Fruit fly (Drosophila melanogaster) whole organism, embryonic: ENCODE measurements around the gene mthl14.

Source experiments
- Blimp-1 ChIP-seq: fragments of 200-800 bp; sonication (Bioruptor generic); optimal IDR thresholded peaks from 3 replicates; lab custom pipeline; 2018; ENCODE audit warnings: missing biosample characterization, missing genetic modification characterization, mild to moderate bottlenecking, moderate library complexity, missing genetic modification reagents
- BtbVII ChIP-seq: fragments of 200-800 bp; sonication (Bioruptor generic); optimal IDR thresholded peaks from 3 replicates; lab custom pipeline; 2017; ENCODE audit warnings: missing biosample characterization, mild to moderate bottlenecking, missing genetic modification characterization
- CG11696 ChIP-seq: fragments of 200-800 bp; sonication (Bioruptor generic); IDR thresholded peaks from 2 replicates; pipeline ENCODE4 v1.3.6; 2022; ENCODE audit warnings: missing biosample characterization, missing genetic modification characterization
- CG12104 ChIP-seq: fragments of 200-800 bp; sonication (Bioruptor generic); optimal IDR thresholded peaks from 3 replicates; lab custom pipeline; 2016; ENCODE audit warnings: missing biosample characterization, missing genetic modification characterization
- CG13296 ChIP-seq: fragments of 200-800 bp; sonication (Bioruptor generic); optimal IDR thresholded peaks from 3 replicates; lab custom pipeline; 2018; ENCODE audit warnings: missing biosample characterization, mild to moderate bottlenecking, missing genetic modification characterization
- CG13775 ChIP-seq: fragments of 200-800 bp; sonication (Bioruptor generic); optimal IDR thresholded peaks from 3 replicates; lab custom pipeline; 2017; ENCODE audit warnings: missing biosample characterization, mild to moderate bottlenecking, missing genetic modification characterization
- CG14860 ChIP-seq: fragments of 200-800 bp; sonication (Bioruptor generic); IDR thresholded peaks from 3 replicates; pipeline ENCODE4 v1.3.6; 2022; ENCODE audit warnings: missing biosample characterization, missing genetic modification characterization; ENCODE audit not compliant: partially characterized antibody
- CG2116 ChIP-seq: fragments of 200-800 bp; sonication (Bioruptor generic); optimal IDR thresholded peaks from 3 replicates; lab custom pipeline; 2018; ENCODE audit warnings: missing biosample characterization, mild to moderate bottlenecking, missing genetic modification characterization
- CG2129 ChIP-seq: fragments of 200-800 bp; sonication (Bioruptor generic); IDR thresholded peaks from 2 replicates; pipeline ENCODE4 v1.3.6; 2022; ENCODE audit warnings: missing biosample characterization, missing genetic modification characterization; ENCODE audit not compliant: partially characterized antibody
- CG2875 ChIP-seq: fragments of 200-800 bp; sonication (Bioruptor generic); optimal IDR thresholded peaks from 2 replicates; lab custom pipeline; 2017; ENCODE audit warnings: missing biosample characterization, mild to moderate bottlenecking, missing genetic modification characterization, missing genetic modification reagents
- CG30403 ChIP-seq: fragments of 200-800 bp; sonication (Bioruptor generic); optimal IDR thresholded peaks from 3 replicates; lab custom pipeline; 2016; ENCODE audit warnings: missing biosample characterization, missing genetic modification characterization
- CG31224 ChIP-seq: fragments of 200-800 bp; sonication (Bioruptor generic); IDR thresholded peaks from 2 replicates; pipeline ENCODE4 v1.3.6; 2022; ENCODE audit warnings: missing biosample characterization, missing genetic modification characterization
- CG34422 ChIP-seq: fragments of 200-800 bp; sonication (Bioruptor generic); IDR thresholded peaks from 3 replicates; pipeline ENCODE4 v1.3.6; 2022; ENCODE audit warnings: missing biosample characterization, missing genetic modification characterization
- CG6689 ChIP-seq: fragments of 200-800 bp; sonication (Bioruptor generic); IDR thresholded peaks from 2 replicates; pipeline ENCODE4 v1.3.6; 2022; ENCODE audit warnings: missing biosample characterization, missing genetic modification characterization
- CG8089 ChIP-seq: fragments of 200-800 bp; sonication (Bioruptor generic); optimal IDR thresholded peaks from 3 replicates; lab custom pipeline; 2016; ENCODE audit warnings: missing biosample characterization, missing genetic modification characterization
- CrebB ChIP-seq: fragments of 200-800 bp; sonication (Bioruptor generic); optimal IDR thresholded peaks from 3 replicates; lab custom pipeline; 2018; ENCODE audit warnings: missing biosample characterization, mild to moderate bottlenecking, missing genetic modification characterization
- Dip2 ChIP-seq: fragments of 200-800 bp; sonication (Bioruptor generic); IDR thresholded peaks from 2 replicates; pipeline ENCODE4 v1.3.6; 2022; ENCODE audit warnings: missing biosample characterization, missing genetic modification characterization
- Doc2 ChIP-seq: fragments of 200-800 bp; sonication (Bioruptor generic); IDR thresholded peaks from 2 replicates; pipeline ENCODE4 v1.3.6; 2022; ENCODE audit warnings: missing biosample characterization, missing genetic modification characterization
- Dp ChIP-seq: fragments of 200-800 bp; sonication (Bioruptor generic); optimal IDR thresholded peaks from 2 replicates; lab custom pipeline; 2018; ENCODE audit warnings: missing biosample characterization, mild to moderate bottlenecking, missing genetic modification characterization, moderate library complexity
- Dref ChIP-seq: fragments of 200-800 bp; sonication (Bioruptor generic); IDR thresholded peaks from 2 replicates; pipeline ENCODE4 v1.3.6; 2022; ENCODE audit warnings: missing biosample characterization, missing genetic modification characterization
- ERR ChIP-seq: fragments of 200-800 bp; sonication (Bioruptor generic); optimal IDR thresholded peaks from 2 replicates; lab custom pipeline; 2016; ENCODE audit warnings: missing biosample characterization, missing genetic modification characterization
- H2.0 ChIP-seq: fragments of 200-800 bp; sonication (Bioruptor generic); IDR thresholded peaks from 2 replicates; pipeline ENCODE4 v1.3.6; 2022; ENCODE audit warnings: missing biosample characterization, missing genetic modification characterization
- Hand ChIP-seq: fragments of 200-800 bp; sonication (Bioruptor generic); optimal IDR thresholded peaks from 2 replicates; lab custom pipeline; 2017; ENCODE audit warnings: mild to moderate bottlenecking, missing biosample characterization, missing genetic modification reagents, missing genetic modification characterization
- Kr ChIP-seq: fragments of 200-800 bp; sonication (Bioruptor generic); optimal IDR thresholded peaks from 2 replicates; lab custom pipeline; 2017; ENCODE audit warnings: missing biosample characterization, mild to moderate bottlenecking, missing genetic modification characterization
- MESR4 ChIP-seq: fragments of 200-800 bp; sonication (Bioruptor generic); optimal IDR thresholded peaks from 2 replicates; lab custom pipeline; 2018; ENCODE audit warnings: missing biosample characterization, mild to moderate bottlenecking, missing genetic modification characterization, moderate library complexity
- Med ChIP-seq: fragments of 200-800 bp; sonication (Bioruptor generic); peaks from one replicate; lab custom pipeline; 2016; ENCODE audit warnings: missing biosample characterization, missing genetic modification characterization, mild to moderate bottlenecking, inconsistent platforms, moderate library complexity
- NFAT ChIP-seq: fragments of 200-800 bp; sonication (Bioruptor generic); IDR thresholded peaks from 2 replicates; pipeline ENCODE4 v1.3.6; 2022; ENCODE audit warnings: missing biosample characterization, missing genetic modification characterization
- Oaz ChIP-seq: fragments of 200-800 bp; sonication (Bioruptor generic); IDR thresholded peaks from 2 replicates; pipeline ENCODE4 v1.3.6; 2022; ENCODE audit warnings: missing biosample characterization, missing genetic modification characterization
- Opbp ChIP-seq: fragments of 200-800 bp; sonication (Bioruptor generic); IDR thresholded peaks from 3 replicates; pipeline ENCODE4 v1.3.6; 2022; ENCODE audit warnings: missing biosample characterization, missing genetic modification characterization; ENCODE audit not compliant: partially characterized antibody
- Sox100B ChIP-seq: fragments of 200-800 bp; sonication (Bioruptor generic); optimal IDR thresholded peaks from 3 replicates; lab custom pipeline; 2018; ENCODE audit warnings: missing biosample characterization, mild to moderate bottlenecking, missing genetic modification characterization
- YL-1 ChIP-seq: fragments of 200-800 bp; sonication (Bioruptor generic); optimal IDR thresholded peaks from 3 replicates; lab custom pipeline; 2017; ENCODE audit warnings: missing biosample characterization, mild to moderate bottlenecking, missing genetic modification characterization
- amos ChIP-seq: fragments of 200-800 bp; sonication (Bioruptor generic); IDR thresholded peaks from 2 replicates; pipeline ENCODE4 v1.3.6; 2022; ENCODE audit warnings: missing biosample characterization, missing genetic modification characterization; ENCODE audit not compliant: partially characterized antibody
- bigmax ChIP-seq: fragments of 200-800 bp; sonication (Bioruptor generic); optimal IDR thresholded peaks from 2 replicates; lab custom pipeline; 2018; ENCODE audit warnings: missing biosample characterization, mild to moderate bottlenecking, missing genetic modification characterization
- cad ChIP-seq: fragments of >200 bp; optimal IDR thresholded peaks from 2 replicates; lab custom pipeline; 2017; ENCODE audit warnings: missing biosample characterization, missing genetic modification characterization
- ci ChIP-seq: fragments of 200-800 bp; sonication (Bioruptor generic); IDR thresholded peaks from 3 replicates; pipeline ENCODE4 v1.3.6; 2022; ENCODE audit warnings: missing biosample characterization, missing genetic modification characterization
- eyg ChIP-seq: fragments of 200-800 bp; sonication (Bioruptor generic); optimal IDR thresholded peaks from 3 replicates; lab custom pipeline; 2016; ENCODE audit warnings: missing biosample characterization, missing genetic modification characterization
- gce ChIP-seq: fragments of 200-800 bp; sonication (Bioruptor generic); IDR thresholded peaks from 3 replicates; pipeline ENCODE4 v1.3.6; 2022; ENCODE audit warnings: missing biosample characterization, missing genetic modification characterization
- hkb ChIP-seq, 2 experiments: fragments of 200-800 bp in 1 of 2; fragments of >200 bp in 1 of 2; sonication (Bioruptor generic) in 1 of 2; IDR thresholded peaks in 1 of 2; optimal IDR thresholded peaks in 1 of 2; 2 replicates each; pipeline versions ENCODE4 v1.3.6 to Lab custom; 2017 to 2022; ENCODE audit warnings: missing biosample characterization in 1 of 2, missing genetic modification characterization in 1 of 2
- insv ChIP-seq, 2 experiments: fragments of 200-800 bp; sonication (Bioruptor generic); optimal IDR thresholded peaks; 3 replicates each; lab custom pipeline; 2016 to 2018; ENCODE audit warnings: missing biosample characterization in 2 of 2, missing genetic modification characterization in 2 of 2
- kah ChIP-seq: fragments of 200-800 bp; sonication (Bioruptor generic); optimal IDR thresholded peaks from 2 replicates; lab custom pipeline; 2018; ENCODE audit warnings: missing biosample characterization, mild to moderate bottlenecking, missing genetic modification characterization
- kni ChIP-seq: fragments of 200-800 bp; sonication (Bioruptor generic); optimal IDR thresholded peaks from 3 replicates; lab custom pipeline; 2017; ENCODE audit warnings: mild to moderate bottlenecking, missing biosample characterization, missing genetic modification reagents, missing genetic modification characterization
- nmo ChIP-seq: fragments of 200-800 bp; sonication (Bioruptor generic); optimal IDR thresholded peaks from 2 replicates; lab custom pipeline; 2018; ENCODE audit warnings: missing biosample characterization, mild to moderate bottlenecking, missing genetic modification characterization, moderate library complexity
- otp ChIP-seq: fragments of 200-800 bp; sonication (Bioruptor generic); IDR thresholded peaks from 3 replicates; pipeline ENCODE4, ENCODE4 v1.3.6; 2022; ENCODE audit warnings: missing biosample characterization, missing genetic modification characterization
- slp2 ChIP-seq: fragments of 200-800 bp; sonication (Bioruptor generic); optimal IDR thresholded peaks from 2 replicates; lab custom pipeline; 2016; ENCODE audit warnings: missing biosample characterization, missing genetic modification characterization
- tll ChIP-seq, 2 experiments: fragments of 200-800 bp in 1 of 2; fragments of >200 bp in 1 of 2; sonication (Bioruptor generic) in 1 of 2; optimal IDR thresholded peaks; 2 replicates each; lab custom pipeline; 2017 to 2019; ENCODE audit warnings: missing biosample characterization in 2 of 2, missing genetic modification characterization in 2 of 2, mild to moderate bottlenecking in 1 of 2, moderate library complexity in 1 of 2

Gene mthl14

DNA sequence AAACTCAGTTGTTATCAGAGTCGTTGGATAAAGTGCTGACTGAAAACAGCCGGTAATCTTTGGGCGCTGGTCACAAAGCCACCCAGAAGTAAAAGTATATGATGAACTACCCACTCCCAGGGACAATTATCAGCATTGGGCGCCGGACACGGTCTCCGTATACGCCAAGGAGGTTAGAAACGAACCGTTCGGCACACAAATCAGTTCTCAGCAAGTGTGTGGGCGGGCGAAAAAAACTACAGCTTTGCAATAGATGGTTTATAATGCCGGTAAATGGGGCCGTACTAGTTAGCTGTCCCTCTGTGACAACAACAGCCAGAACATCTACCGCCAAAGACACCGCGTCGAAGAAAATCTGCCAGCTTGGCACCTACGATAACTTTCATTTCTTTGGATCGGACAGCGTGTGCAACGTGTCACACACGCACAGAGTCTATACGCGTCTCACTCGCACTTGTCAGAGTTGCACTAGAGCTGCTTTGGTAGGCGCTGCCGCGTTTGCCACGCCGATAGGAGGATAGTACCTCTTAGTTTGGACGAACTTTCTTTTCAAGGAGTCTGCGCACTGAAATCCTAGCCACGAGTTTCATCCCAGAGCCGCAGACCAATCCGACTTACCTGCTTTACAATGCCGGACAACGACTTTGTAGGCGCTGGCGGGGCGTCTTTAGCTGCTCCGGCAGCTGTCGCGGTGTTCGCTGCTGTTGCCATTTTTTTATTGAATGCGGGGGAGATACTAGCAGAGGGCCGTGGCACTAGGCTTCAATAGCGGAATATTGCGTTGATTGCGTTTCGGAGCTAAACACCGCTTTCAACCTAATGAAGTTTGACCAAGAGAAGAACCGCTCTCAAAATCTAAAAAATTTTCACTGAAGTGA lies 16.4 kb downstream of the mthl14 start (continued):
- no peak for TF ChIP-seq ERR (GFP tag; lab: Kevin White, UChicago)
- TF ChIP-seq gce (GFP tag; lab: Robert Waterston, UW), result 0 out of 3 replicates have a peak, but pooled peaks have one; percentile 42
- TF ChIP-seq BtbVII, result no peak
- TF ChIP-seq Kr (GFP tag; lab: Kevin White, UChicago), result no peak
- no peak for TF ChIP-seq kni (GFP tag; lab: Kevin White, UChicago)
- peak; percentile 39 for TF ChIP-seq YL-1 (GFP tag; lab: Kevin White, UChicago)
- TF ChIP-seq CG2129 (GFP tag; lab: Robert Waterston, UW), result no peak
- no peak for TF ChIP-seq CG13296 (GFP tag; lab: Kevin White, UChicago)
- TF ChIP-seq Dref (GFP tag; lab: Robert Waterston, UW), result peak; percentile 42; the same call in 1 of the 2 replicates
- TF ChIP-seq Sox100B (GFP tag; lab: Kevin White, UChicago), result no peak
- TF ChIP-seq bigmax (GFP tag; lab: Kevin White, UChicago), result peak; percentile 93
- TF ChIP-seq MESR4 (GFP tag; lab: Kevin White, UChicago), result peak; percentile 70
- TF ChIP-seq Blimp-1 (GFP tag; lab: Kevin White, UChicago), result peak; percentile 45
- peak; percentile 61 for TF ChIP-seq Med
- TF ChIP-seq Hand (GFP tag; lab: Kevin White, UChicago), result peak; percentile 52
- no peak for TF ChIP-seq CG30403 (GFP tag; lab: Kevin White, UChicago)
- peak; percentile 37 for TF ChIP-seq CG2116
- peak; percentile 63; the same call in 2 of the 3 replicates for TF ChIP-seq CG34422
- TF ChIP-seq amos (GFP tag; lab: Robert Waterston, UW), result peak; percentile 5; the same call in 1 of the 2 replicates
- TF ChIP-seq H2.0 (GFP tag; lab: Robert Waterston, UW), result no peak
- TF ChIP-seq ci (GFP tag; lab: Robert Waterston, UW), result peak; percentile 41; the same call in 2 of the 3 replicates
- TF ChIP-seq Opbp (GFP tag; lab: Robert Waterston, UW), result peak; percentile 19; the same call in 1 of the 3 replicates

DNA sequence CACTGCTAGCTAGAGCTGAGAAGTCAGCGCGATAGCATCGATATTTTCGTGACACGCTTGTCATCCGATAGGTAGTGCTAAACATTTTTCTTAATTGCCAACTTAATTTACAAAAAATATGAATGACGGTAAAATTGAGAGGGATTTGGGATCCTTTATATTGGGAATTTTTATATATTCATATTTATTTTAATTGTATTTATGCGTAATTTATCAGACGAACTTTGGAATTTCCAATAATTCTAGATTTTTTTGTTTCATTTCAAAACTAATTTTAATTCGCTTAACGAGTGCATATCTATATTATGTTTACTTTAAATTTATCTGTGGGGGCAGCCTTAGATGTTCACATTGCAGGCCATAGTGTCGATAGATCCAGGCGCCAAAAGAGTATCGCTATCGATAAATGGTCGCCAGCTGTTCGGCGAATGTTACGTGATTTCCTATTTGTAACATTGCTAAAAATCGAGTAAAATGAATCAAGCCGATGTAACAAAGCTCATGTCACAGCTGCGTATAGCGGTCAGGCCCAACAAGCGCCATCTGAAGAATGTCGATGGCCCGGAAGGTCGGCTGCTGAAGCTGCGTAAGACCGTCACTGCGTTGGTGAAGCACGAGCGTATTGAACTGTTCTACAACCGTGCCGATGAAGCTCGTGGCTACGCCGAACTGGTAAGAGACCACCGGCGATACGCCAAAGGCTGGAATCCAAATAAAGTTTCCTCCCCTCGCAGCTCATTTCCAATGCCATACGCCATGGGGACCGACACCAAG lies 17.3 kb downstream of the mthl14 start, which contains the start of the genes Tudor-SN and mRpL17:
TSS of gene Tudor-SN (minus strand) at position 3 of the 774 bp plus-strand sequence.
TSS of gene mRpL17 (plus strand) at position 402 of the 774 bp plus-strand sequence.
- TF ChIP-seq Doc2 (GFP tag; lab: Robert Waterston, UW) (no peak), Dp (GFP tag; lab: Kevin White, UChicago) (peak; percentile 53), CG6689 (GFP tag; lab: Robert Waterston, UW) (0 out of 2 replicates have a peak, but pooled peaks have one; percentile 7), slp2 (no peak), NFAT (peak; percentile 66; the same call in 1 of the 2 replicates), Dip2 (no peak), otp (GFP tag; lab: Robert Waterston, UW) (no peak), CG14860 (GFP tag; lab: Robert Waterston, UW) (peak; percentile 97), insv (GFP tag; optimal IDR thresholded peaks at IDR 0.05; lab: Kevin White, UChicago) (no peak), CG8089 (no peak), CG31224 (no peak), kah (GFP tag; lab: Kevin White, UChicago) (no peak), cad (GFP tag; lab: Kevin White, UChicago) (no peak), hkb (optimal IDR thresholded peaks at IDR 0.05; lab: Kevin White, UChicago) (no peak), hkb (GFP tag; IDR thresholded peaks at IDR 0.05; lab: Robert Waterston, UW) (no peak), eyg (GFP tag; lab: Kevin White, UChicago) (no peak), tll (GFP tag; optimal IDR thresholded peaks at IDR 0.05; lab: Kevin White, UChicago) (no peak), CG2116 (peak; percentile 75), CG13775 (GFP tag; lab: Kevin White, UChicago) (peak; percentile 68), CG2875 (GFP tag; lab: Kevin White, UChicago) (no peak), CG11696 (GFP tag; lab: Robert Waterston, UW) (no peak), Oaz (GFP tag; lab: Robert Waterston, UW) (no peak), nmo (GFP tag; lab: Kevin White, UChicago) (peak; percentile 63), CrebB (no peak), CG12104 (peak; percentile 20)
